Worm (Caenorhabditis elegans) whole organism, mixed stage, embryonic: Measurements from ENCODE around the gene enu-3.1.

Source experiments
- mab-5 ChIP-seq: fragments of 150-350 bp; optimal IDR thresholded peaks from 2 replicates; lab custom pipeline; 2014; ENCODE audit warnings: missing biosample characterization, missing genetic modification characterization
- sptf-1 ChIP-seq: sonication (generic microtip); optimal IDR thresholded peaks from 2 replicates; lab custom pipeline; 2017; ENCODE audit warnings: mild to moderate bottlenecking, missing genetic modification characterization, moderate library complexity, missing compliant biosample characterization

DNA sequence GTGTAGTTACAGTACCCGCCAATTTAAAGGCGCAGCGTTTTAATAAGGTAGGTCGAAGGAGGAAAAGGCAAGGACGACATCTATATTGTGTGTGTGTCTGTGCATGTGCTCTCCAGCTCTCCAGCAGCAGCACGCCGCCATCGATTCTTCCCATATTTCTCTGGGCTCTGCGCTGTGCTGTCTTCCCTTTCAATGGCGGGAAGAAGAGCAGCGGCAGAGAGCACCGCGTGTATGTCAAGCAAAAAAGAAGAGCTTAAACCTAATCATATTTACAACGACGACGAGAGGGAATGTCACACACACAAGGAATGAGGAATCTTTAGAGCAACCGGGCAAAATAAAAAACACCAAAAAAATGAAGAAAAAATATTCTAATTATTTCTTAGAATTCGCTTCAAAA lies 37.2 kb upstream of the enu-3.1 start:
- TF ChIP-seq sptf-1 (tag; lab: Kevin White, UChicago): no peak
- no peak for TF ChIP-seq mab-5 (tag; lab: Kevin White, UChicago)
